Worm (Caenorhabditis elegans) whole organism, late embryonic: ENCODE results near the gene srz-10.

Source experiments
- ahr-1 ChIP-seq: sonication (generic microtip); optimal IDR thresholded peaks from 2 replicates; lab custom pipeline; 2016; ENCODE audit warnings: missing genetic modification characterization, missing compliant biosample characterization
- ceh-24 ChIP-seq: sonication (generic microtip); optimal IDR thresholded peaks from 2 replicates; lab custom pipeline; 2016; ENCODE audit warnings: mild to moderate bottlenecking, missing genetic modification characterization, missing compliant biosample characterization
- dve-1 ChIP-seq: sonication (generic microtip); optimal IDR thresholded peaks from 2 replicates; lab custom pipeline; 2017; ENCODE audit warnings: antibody characterized with exemption, mild to moderate bottlenecking, missing genetic modification characterization, missing compliant biosample characterization
- eyg-1 ChIP-seq: sonication (generic microtip); optimal IDR thresholded peaks from 2 replicates; lab custom pipeline; 2016; ENCODE audit warnings: missing genotype, missing genetic modification characterization, missing compliant biosample characterization
- tbx-7 ChIP-seq: sonication (generic microtip); optimal IDR thresholded peaks from 2 replicates; lab custom pipeline; 2016; ENCODE audit warnings: missing genotype, missing genetic modification characterization, missing compliant biosample characterization
- unc-55 ChIP-seq: sonication (generic microtip); optimal IDR thresholded peaks from 2 replicates; lab custom pipeline; 2017; ENCODE audit warnings: missing biosample characterization, missing genetic modification reagents, missing genetic modification characterization

- TF ChIP-seq unc-55 (GFP tag; lab: Kevin White, UChicago), result no peak
- TF ChIP-seq dve-1, result no peak
- TF ChIP-seq ceh-24, result no peak
- no peak for TF ChIP-seq eyg-1 (tag; lab: Kevin White, UChicago)
- TF ChIP-seq tbx-7, result no peak
- TF ChIP-seq ahr-1 (tag; lab: Kevin White, UChicago), result no peak
Measured at ce11 chrV:15303625-15304024, 5.3 kb downstream of the srz-10 start, which contains the start of gene srx-48.
